Fruit fly (Drosophila melanogaster) whole organism, embryonic: ENCODE measurements around the gene CG14036.

Experiments
- B-H2 ChIP-seq: fragments of 200-800 bp; sonication (Bioruptor generic); optimal IDR thresholded peaks from 2 replicates; lab custom pipeline; 2018; ENCODE audit warnings: missing biosample characterization, mild to moderate bottlenecking, missing genetic modification characterization
- CG10267 ChIP-seq: fragments of 200-800 bp; sonication (Bioruptor generic); optimal IDR thresholded peaks from 2 replicates; lab custom pipeline; 2018; ENCODE audit warnings: missing biosample characterization, mild to moderate bottlenecking, missing genetic modification characterization, moderate library complexity
- CG10321 ChIP-seq: fragments of 200-800 bp; sonication (Bioruptor generic); IDR thresholded peaks from 2 replicates; pipeline ENCODE4 v1.3.6; 2022; ENCODE audit warnings: missing biosample characterization, missing genetic modification characterization
- CG10462 ChIP-seq: fragments of 200-800 bp; sonication (Bioruptor generic); optimal IDR thresholded peaks from 2 replicates; lab custom pipeline; 2016; ENCODE audit warnings: missing biosample characterization, missing genetic modification characterization
- CG11247 ChIP-seq: fragments of 200-800 bp; sonication (Bioruptor generic); IDR thresholded peaks from 2 replicates; pipeline ENCODE4 v1.3.6; 2022; ENCODE audit warnings: missing biosample characterization, missing genetic modification characterization
- CG12299 ChIP-seq: fragments of 200-800 bp; sonication (Bioruptor generic); optimal IDR thresholded peaks from 2 replicates; lab custom pipeline; 2018; ENCODE audit warnings: missing biosample characterization, mild to moderate bottlenecking, missing genetic modification characterization
- CG12391 ChIP-seq: fragments of 200-800 bp; sonication (Bioruptor generic); optimal IDR thresholded peaks from 3 replicates; lab custom pipeline; 2018; ENCODE audit warnings: missing biosample characterization, mild to moderate bottlenecking, missing genetic modification characterization, moderate library complexity
- CG12659 ChIP-seq: fragments of 200-800 bp; sonication (Bioruptor generic); optimal IDR thresholded peaks from 3 replicates; lab custom pipeline; 2017; ENCODE audit warnings: mild to moderate bottlenecking, missing biosample characterization, missing genetic modification reagents, missing genetic modification characterization
- CG13287 ChIP-seq: fragments of 200-800 bp; sonication (Bioruptor generic); IDR thresholded peaks from 2 replicates; pipeline ENCODE4 v1.3.6; 2022; ENCODE audit warnings: missing biosample characterization, missing genetic modification characterization; ENCODE audit not compliant: partially characterized antibody
- CG14014 ChIP-seq: fragments of 200-800 bp; sonication (Bioruptor generic); IDR thresholded peaks from 2 replicates; pipeline ENCODE4 v1.3.6; 2022; ENCODE audit warnings: missing biosample characterization, missing genetic modification characterization
- CG15073 ChIP-seq: fragments of 200-800 bp; sonication (Bioruptor generic); optimal IDR thresholded peaks from 2 replicates; lab custom pipeline; 2016; ENCODE audit warnings: missing biosample characterization, missing genetic modification characterization
- CG1529 ChIP-seq: fragments of 200-800 bp; sonication (Bioruptor generic); optimal IDR thresholded peaks from 3 replicates; lab custom pipeline; 2018; ENCODE audit warnings: missing biosample characterization, missing genetic modification characterization
- CG15479 ChIP-seq: fragments of 200-800 bp; sonication (Bioruptor generic); optimal IDR thresholded peaks from 3 replicates; lab custom pipeline; 2019; ENCODE audit warnings: missing biosample characterization, mild to moderate bottlenecking, missing genetic modification characterization, moderate library complexity
- CG2116 ChIP-seq: fragments of 200-800 bp; sonication (Bioruptor generic); optimal IDR thresholded peaks from 3 replicates; lab custom pipeline; 2018; ENCODE audit warnings: missing biosample characterization, mild to moderate bottlenecking, missing genetic modification characterization
- CG2129 ChIP-seq: fragments of 200-800 bp; sonication (Bioruptor generic); IDR thresholded peaks from 2 replicates; pipeline ENCODE4 v1.3.6; 2022; ENCODE audit warnings: missing biosample characterization, missing genetic modification characterization; ENCODE audit not compliant: partially characterized antibody
- CG2199 ChIP-seq: fragments of 200-800 bp; sonication (Bioruptor generic); IDR thresholded peaks from 3 replicates; pipeline ENCODE4 v1.3.6; 2022; ENCODE audit warnings: missing biosample characterization, missing genetic modification characterization
- CG30020 ChIP-seq: fragments of 200-800 bp; optimal IDR thresholded peaks from 2 replicates; lab custom pipeline; 2019; ENCODE audit warnings: missing biosample characterization, mild to moderate bottlenecking, missing genetic modification characterization, moderate library complexity
- CG3407 ChIP-seq: fragments of 200-800 bp; sonication (Bioruptor generic); optimal IDR thresholded peaks from 2 replicates; lab custom pipeline; 2018; ENCODE audit warnings: missing biosample characterization, mild to moderate bottlenecking, missing genetic modification characterization
- CG3847 ChIP-seq: fragments of 200-800 bp; sonication (Bioruptor generic); IDR thresholded peaks from 2 replicates; pipeline ENCODE4 v1.3.6; 2022; ENCODE audit warnings: missing biosample characterization, missing genetic modification characterization
- CG43689 ChIP-seq: fragments of 200-800 bp; sonication (Bioruptor generic); IDR thresholded peaks from 2 replicates; pipeline ENCODE4 v1.3.6; 2022; ENCODE audit warnings: missing biosample characterization, missing genetic modification characterization
- CG6254 ChIP-seq: fragments of 200-800 bp; sonication (Bioruptor generic); optimal IDR thresholded peaks from 3 replicates; lab custom pipeline; 2017; ENCODE audit warnings: mild to moderate bottlenecking, missing biosample characterization, missing genetic modification reagents, missing genetic modification characterization
- CG6813 ChIP-seq: fragments of 200-800 bp; sonication (Bioruptor generic); optimal IDR thresholded peaks from 2 replicates; lab custom pipeline; 2017; ENCODE audit warnings: missing biosample characterization, missing genetic modification characterization, mild to moderate bottlenecking, moderate library complexity, missing genetic modification reagents
- CG8359 ChIP-seq: fragments of 200-800 bp; sonication (Bioruptor generic); optimal IDR thresholded peaks from 2 replicates; lab custom pipeline; 2017; ENCODE audit warnings: missing biosample characterization, mild to moderate bottlenecking, missing genetic modification characterization, borderline replicate concordance
- CG8924 ChIP-seq: fragments of 200-800 bp; optimal IDR thresholded peaks from 3 replicates; lab custom pipeline; 2019; ENCODE audit warnings: missing biosample characterization, mild to moderate bottlenecking, missing genetic modification characterization, moderate library complexity
- CG9876 ChIP-seq: fragments of 200-800 bp; sonication (Bioruptor generic); optimal IDR thresholded peaks from 2 replicates; lab custom pipeline; 2016; ENCODE audit warnings: missing biosample characterization, missing genetic modification characterization
- CTCF ChIP-seq: fragments of 200-800 bp; sonication (Bioruptor generic); optimal IDR thresholded peaks from 2 replicates; lab custom pipeline; 2017; ENCODE audit warnings: missing biosample characterization, mild to moderate bottlenecking, missing genetic modification characterization, moderate library complexity
- Dad ChIP-seq: fragments of 200-800 bp; sonication (Bioruptor generic); optimal IDR thresholded peaks from 3 replicates; lab custom pipeline; 2016; ENCODE audit warnings: missing biosample characterization, missing genetic modification characterization
- Dek ChIP-seq: fragments of 200-800 bp; sonication (Bioruptor generic); optimal IDR thresholded peaks from 3 replicates; lab custom pipeline; 2019; ENCODE audit warnings: missing biosample characterization, mild to moderate bottlenecking, missing genetic modification characterization, moderate library complexity
- Doc3 ChIP-seq: fragments of 200-800 bp; sonication (Bioruptor generic); IDR thresholded peaks from 3 replicates; pipeline ENCODE4 v1.3.6; 2022; ENCODE audit warnings: missing biosample characterization, missing genetic modification characterization; ENCODE audit not compliant: partially characterized antibody
- Fer1 ChIP-seq: fragments of 200-800 bp; sonication (Bioruptor generic); optimal IDR thresholded peaks from 2 replicates; lab custom pipeline; 2017; ENCODE audit warnings: missing biosample characterization, mild to moderate bottlenecking, missing genetic modification characterization
- HLH4C ChIP-seq: fragments of 200-800 bp; sonication (Bioruptor generic); IDR thresholded peaks from 3 replicates; pipeline ENCODE4 v1.3.6; 2022; ENCODE audit warnings: missing biosample characterization, missing genetic modification characterization; ENCODE audit not compliant: partially characterized antibody
- HLHmδ ChIP-seq: fragments of 200-800 bp; sonication (Bioruptor generic); optimal IDR thresholded peaks from 2 replicates; lab custom pipeline; 2018; ENCODE audit warnings: missing biosample characterization, mild to moderate bottlenecking, missing genetic modification characterization, moderate library complexity
- Ravus ChIP-seq: fragments of 200-800 bp; sonication (Bioruptor generic); IDR thresholded peaks from 2 replicates; pipeline ENCODE4 v1.3.6; 2022; ENCODE audit warnings: missing biosample characterization, missing genetic modification characterization
- bowl ChIP-seq: fragments of 200-800 bp; sonication (Bioruptor generic); IDR thresholded peaks from 2 replicates; pipeline ENCODE4 v1.3.6; 2022; ENCODE audit warnings: missing biosample characterization, missing genetic modification characterization
- en ChIP-seq: fragments of 200-800 bp; sonication (Bioruptor generic); optimal IDR thresholded peaks from 2 replicates; lab custom pipeline; 2016; ENCODE audit warnings: missing biosample characterization, missing genetic modification characterization
- fd3F ChIP-seq: fragments of 200-800 bp; sonication (Bioruptor generic); optimal IDR thresholded peaks from 2 replicates; lab custom pipeline; 2018; ENCODE audit warnings: missing biosample characterization, mild to moderate bottlenecking, missing genetic modification characterization, moderate library complexity
- gcm ChIP-seq: fragments of 200-800 bp; sonication (Bioruptor generic); optimal IDR thresholded peaks from 2 replicates; lab custom pipeline; 2019; ENCODE audit warnings: missing biosample characterization, mild to moderate bottlenecking, missing genetic modification characterization, moderate library complexity
- ind ChIP-seq: fragments of 200-800 bp; sonication (Bioruptor generic); optimal IDR thresholded peaks from 3 replicates; lab custom pipeline; 2016; ENCODE audit warnings: missing biosample characterization, missing genetic modification characterization
- jing ChIP-seq: fragments of 200-800 bp; sonication (Bioruptor generic); optimal IDR thresholded peaks from 2 replicates; lab custom pipeline; 2018; ENCODE audit warnings: missing biosample characterization, mild to moderate bottlenecking, missing genetic modification characterization
- mirr ChIP-seq: fragments of 200-800 bp; sonication (Bioruptor generic); optimal IDR thresholded peaks from 3 replicates; lab custom pipeline; 2018; ENCODE audit warnings: missing biosample characterization, mild to moderate bottlenecking, missing genetic modification characterization
- mld ChIP-seq: fragments of 200-800 bp; sonication (Bioruptor generic); IDR thresholded peaks from 3 replicates; pipeline ENCODE4 v1.3.6; 2022; ENCODE audit warnings: missing biosample characterization, missing genetic modification characterization; ENCODE audit not compliant: partially characterized antibody
- oc ChIP-seq: fragments of 200-800 bp; sonication (Bioruptor generic); optimal IDR thresholded peaks from 2 replicates; lab custom pipeline; 2018; ENCODE audit warnings: missing biosample characterization, mild to moderate bottlenecking, missing genetic modification characterization, moderate library complexity
- pfk ChIP-seq: fragments of 200-800 bp; sonication (Bioruptor generic); optimal IDR thresholded peaks from 2 replicates; lab custom pipeline; 2018; ENCODE audit warnings: missing biosample characterization, mild to moderate bottlenecking, missing genetic modification characterization, moderate library complexity
- salm ChIP-seq: fragments of 200-800 bp; sonication (Bioruptor generic); optimal IDR thresholded peaks from 2 replicates; lab custom pipeline; 2018; ENCODE audit warnings: missing biosample characterization, mild to moderate bottlenecking, missing genetic modification characterization
- vvl ChIP-seq: fragments of 200-800 bp; sonication (Bioruptor generic); IDR thresholded peaks from 2 replicates; pipeline ENCODE4 v1.3.6; 2022; ENCODE audit warnings: missing biosample characterization, missing genetic modification characterization
- wdn ChIP-seq: fragments of 200-800 bp; sonication (Bioruptor generic); IDR thresholded peaks from 2 replicates; pipeline ENCODE4 v1.3.6; 2022; ENCODE audit warnings: missing biosample characterization, missing genetic modification characterization
- z ChIP-seq: fragments of 200-800 bp; sonication (Bioruptor generic); IDR thresholded peaks from 3 replicates; pipeline ENCODE4 v1.3.6; 2022; ENCODE audit warnings: missing biosample characterization, missing genetic modification characterization
- zen2 ChIP-seq: fragments of 200-800 bp; sonication (Bioruptor generic); IDR thresholded peaks from 3 replicates; pipeline ENCODE4 v1.3.6; 2022; ENCODE audit warnings: missing biosample characterization, missing genetic modification characterization; ENCODE audit not compliant: partially characterized antibody
- zf30C ChIP-seq: fragments of 200-800 bp; sonication (Bioruptor generic); optimal IDR thresholded peaks from 3 replicates; lab custom pipeline; 2018; ENCODE audit warnings: missing biosample characterization, mild to moderate bottlenecking, missing genetic modification characterization
- zfh1 ChIP-seq: fragments of 200-800 bp; sonication (Bioruptor generic); IDR thresholded peaks from 3 replicates; pipeline ENCODE4 v1.3.6; 2022; ENCODE audit warnings: missing biosample characterization, missing genetic modification characterization

Gene CG14036

DNA sequence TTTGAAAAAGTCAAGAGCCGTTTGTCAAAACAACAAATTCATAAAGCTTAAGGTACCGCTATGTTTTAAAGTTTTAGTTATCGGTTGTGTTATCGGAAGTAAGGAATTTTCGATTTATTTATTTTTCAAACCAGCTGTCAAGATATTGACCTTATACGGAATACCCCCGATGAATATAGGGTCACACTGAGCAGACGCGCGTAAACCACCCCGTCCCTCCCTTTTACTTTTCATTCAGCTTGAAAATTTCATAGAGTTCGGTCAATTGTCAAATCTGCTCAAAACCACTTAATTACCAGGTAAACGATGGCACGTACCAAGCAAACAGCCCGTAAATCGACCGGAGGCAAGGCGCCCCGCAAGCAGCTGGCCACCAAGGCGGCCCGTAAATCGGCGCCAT lies at the start of gene CG14036, which contains the start of gene His3.3A (continued):
- TF ChIP-seq HLH4C (peak; percentile 79), zfh1 (no peak), CG2199 (GFP tag; lab: Robert Waterston, UW) (no peak), CG12659 (GFP tag; lab: Kevin White, UChicago) (peak; percentile 64), Fer1 (GFP tag; lab: Kevin White, UChicago) (peak; percentile 48), CG9876 (GFP tag; lab: Kevin White, UChicago) (no peak), vvl (0 out of 2 replicates have a peak, but pooled peaks have one; percentile 47), CG30020 (peak; percentile 92), CG3847 (GFP tag; lab: Robert Waterston, UW) (peak; percentile 35; the same call in 1 of the 2 replicates), en (GFP tag; lab: Kevin White, UChicago) (no peak), pfk (GFP tag; lab: Kevin White, UChicago) (no peak), jing (GFP tag; lab: Kevin White, UChicago) (no peak), CG2116 (GFP tag; lab: Kevin White, UChicago) (peak; percentile 90), CG12299 (tag; lab: Kevin White, UChicago) (no peak), Dek (no peak), CG10267 (peak; percentile 67), gcm (GFP tag; lab: Kevin White, UChicago) (no peak), Doc3 (GFP tag; lab: Robert Waterston, UW) (peak; percentile 49; the same call in 1 of the 3 replicates), zen2 (GFP tag; lab: Robert Waterston, UW) (peak; percentile 52; the same call in 2 of the 3 replicates), CG1529 (no peak), z (GFP tag; lab: Robert Waterston, UW) (no peak), mld (0 out of 3 replicates have a peak, but pooled peaks have one; percentile 41), Ravus (GFP tag; lab: Robert Waterston, UW) (no peak), oc (tag; lab: Kevin White, UChicago) (no peak), CG15073 (GFP tag; lab: Kevin White, UChicago) (no peak), CG2129 (no peak), Dad (GFP tag; lab: Kevin White, UChicago) (peak; percentile 41), HLHmδ (GFP tag; lab: Kevin White, UChicago) (peak; percentile 74), salm (no peak), B-H2 (GFP tag; lab: Kevin White, UChicago) (peak; percentile 30), fd3F (GFP tag; lab: Kevin White, UChicago) (no peak), mirr (no peak), CG3407 (GFP tag; lab: Kevin White, UChicago) (no peak), CG10321 (GFP tag; lab: Robert Waterston, UW) (no peak), bowl (GFP tag; lab: Robert Waterston, UW) (no peak), CG11247 (no peak), zf30C (no peak), wdn (GFP tag; lab: Robert Waterston, UW) (no peak), CG12391 (tag; lab: Kevin White, UChicago) (peak; percentile 42), ind (GFP tag; lab: Kevin White, UChicago) (no peak), CG8924 (tag; lab: Kevin White, UChicago) (peak; percentile 49), CG10462 (no peak), CG6254 (GFP tag; lab: Kevin White, UChicago) (no peak), CTCF (GFP tag; lab: Kevin White, UChicago) (peak; percentile 33), CG43689 (GFP tag; lab: Robert Waterston, UW) (no peak), CG8359 (GFP tag; lab: Kevin White, UChicago) (no peak), CG13287 (GFP tag; lab: Robert Waterston, UW) (peak; percentile 81), CG14014 (GFP tag; lab: Robert Waterston, UW) (no peak), CG6813 (GFP tag; lab: Kevin White, UChicago) (no peak), CG15479 (GFP tag; lab: Kevin White, UChicago) (no peak)
